Worm (Caenorhabditis elegans) whole organism, mixed stage, embryonic: ENCODE results near the gene mth-2.

Source experiments
- M03D4.4 ChIP-seq: sonication (generic microtip); optimal IDR thresholded peaks from 2 replicates; lab custom pipeline; 2017; ENCODE audit warnings: mild to moderate bottlenecking, missing genetic modification characterization, missing compliant biosample characterization
- ceh-43 ChIP-seq: fragments of 200-800 bp; sonication (Bioruptor generic); optimal IDR thresholded peaks from 2 replicates; lab custom pipeline; 2018; ENCODE audit warnings: mild to moderate bottlenecking, missing genetic modification characterization, moderate library complexity, missing compliant biosample characterization
- ceh-83 ChIP-seq: fragments of 200-800 bp; sonication (Bioruptor generic); optimal IDR thresholded peaks from 2 replicates; lab custom pipeline; 2018; ENCODE audit warnings: mild to moderate bottlenecking, missing genetic modification characterization, missing compliant biosample characterization
- ces-1 ChIP-seq: fragments of 150-350 bp; optimal IDR thresholded peaks from 2 replicates; lab custom pipeline; 2014; ENCODE audit warnings: missing biosample characterization, missing genetic modification reagents, missing genetic modification characterization
- elt-1 ChIP-seq: sonication (generic microtip); optimal IDR thresholded peaks from 2 replicates; lab custom pipeline; 2017; ENCODE audit warnings: missing genetic modification characterization, mild to moderate bottlenecking, missing compliant biosample characterization, antibody characterized with exemption, moderate library complexity, borderline replicate concordance; ENCODE audit not compliant: insufficient read depth
- flh-1 ChIP-seq: fragments of 200-800 bp; sonication (Bioruptor generic); optimal IDR thresholded peaks from 2 replicates; lab custom pipeline; 2018; ENCODE audit warnings: mild to moderate bottlenecking, missing genetic modification characterization, moderate library complexity, missing compliant biosample characterization
- ham-2 ChIP-seq: fragments of 200-800 bp; sonication (Bioruptor generic); optimal IDR thresholded peaks from 2 replicates; lab custom pipeline; 2018; ENCODE audit warnings: mild to moderate bottlenecking, missing genetic modification characterization, missing compliant biosample characterization
- hlh-1 ChIP-seq: fragments of 150-350 bp; optimal IDR thresholded peaks from 2 replicates; lab custom pipeline; 2014; ENCODE audit warnings: missing biosample characterization, missing genetic modification reagents, missing genetic modification characterization
- lin-13 ChIP-seq: fragments of 150-350 bp; optimal IDR thresholded peaks from 2 replicates; lab custom pipeline; 2014; ENCODE audit warnings: missing biosample characterization, missing genetic modification characterization
- lin-32 ChIP-seq: fragments of 200-800 bp; sonication (Bioruptor generic); optimal IDR thresholded peaks from 2 replicates; lab custom pipeline; 2018; ENCODE audit warnings: mild to moderate bottlenecking, missing genetic modification characterization, missing compliant biosample characterization
- lsy-2 ChIP-seq: fragments of 150-350 bp; optimal IDR thresholded peaks from 2 replicates; lab custom pipeline; 2014; ENCODE audit warnings: missing biosample characterization, missing genetic modification characterization
- mab-5 ChIP-seq: fragments of 150-350 bp; optimal IDR thresholded peaks from 2 replicates; lab custom pipeline; 2014; ENCODE audit warnings: missing biosample characterization, missing genetic modification characterization
- mep-1 ChIP-seq: fragments of 150-350 bp; optimal IDR thresholded peaks from 2 replicates; lab custom pipeline; 2017; ENCODE audit warnings: missing biosample characterization, missing genetic modification reagents, missing genetic modification characterization, inconsistent platforms
- mls-2 ChIP-seq: sonication (generic microtip); optimal IDR thresholded peaks from 2 replicates; lab custom pipeline; 2016; ENCODE audit warnings: mild to moderate bottlenecking, missing genetic modification characterization, moderate library complexity, missing compliant biosample characterization
- nhr-12 ChIP-seq: fragments of 150-350 bp; optimal IDR thresholded peaks from 2 replicates; lab custom pipeline; 2014; ENCODE audit warnings: missing biosample characterization, missing genetic modification characterization
- nhr-2 ChIP-seq: fragments of 150-350 bp; optimal IDR thresholded peaks from 2 replicates; lab custom pipeline; 2014; ENCODE audit warnings: missing biosample characterization, missing genetic modification characterization
- nhr-237 ChIP-seq: fragments of 150-350 bp; optimal IDR thresholded peaks from 2 replicates; lab custom pipeline; 2014; ENCODE audit warnings: missing biosample characterization, missing genetic modification characterization
- nhr-76 ChIP-seq: sonication (generic microtip); optimal IDR thresholded peaks from 2 replicates; lab custom pipeline; 2017; ENCODE audit warnings: missing biosample characterization, missing genetic modification characterization
- snpc-4 ChIP-seq: fragments of 150-350 bp; optimal IDR thresholded peaks from 2 replicates; lab custom pipeline; 2014; ENCODE audit warnings: missing biosample characterization, missing genetic modification characterization
- sptf-1 ChIP-seq: sonication (generic microtip); optimal IDR thresholded peaks from 2 replicates; lab custom pipeline; 2017; ENCODE audit warnings: mild to moderate bottlenecking, missing genetic modification characterization, moderate library complexity, missing compliant biosample characterization
- tbx-8 ChIP-seq: fragments of 200-800 bp; sonication (Bioruptor generic); optimal IDR thresholded peaks from 2 replicates; lab custom pipeline; 2018; ENCODE audit warnings: mild to moderate bottlenecking, missing genetic modification characterization, moderate library complexity, missing compliant biosample characterization
- unc-120 ChIP-seq: sonication (generic microtip); optimal IDR thresholded peaks from 2 replicates; lab custom pipeline; 2017; ENCODE audit warnings: missing genetic modification characterization, missing compliant biosample characterization; ENCODE audit not compliant: poor library complexity, severe bottlenecking
- unc-39 ChIP-seq: fragments of 150-350 bp; optimal IDR thresholded peaks from 2 replicates; lab custom pipeline; 2014; ENCODE audit warnings: missing biosample characterization, missing genetic modification characterization
- unc-62 ChIP-seq: fragments of 150-350 bp; optimal IDR thresholded peaks from 2 replicates; lab custom pipeline; 2014; ENCODE audit warnings: missing biosample characterization, missing genetic modification reagents, missing genetic modification characterization
- zip-8 ChIP-seq: fragments of 150-350 bp; optimal IDR thresholded peaks from 2 replicates; lab custom pipeline; 2014; ENCODE audit warnings: missing biosample characterization, missing genetic modification characterization
- ztf-11 ChIP-seq: fragments of 150-350 bp; optimal IDR thresholded peaks from 2 replicates; lab custom pipeline; 2014; ENCODE audit warnings: missing biosample characterization, missing genetic modification characterization

The mth-2 gene

ce11 chrII:4211113-4211512 lies 17.0 kb upstream of the mth-2 start, which contains the start of gene F31D5.7:
Gene F31D5.7 (plus strand): TSS chrII:4211413.
- no peak for TF ChIP-seq lin-13 (tag; lab: Kevin White, UChicago)
- no peak for TF ChIP-seq snpc-4 (tag; lab: Kevin White, UChicago)
- TF ChIP-seq ces-1 (GFP tag; lab: Kevin White, UChicago): no peak
- no peak for TF ChIP-seq ceh-43 (GFP tag; lab: Kevin White, UChicago)
- no peak for TF ChIP-seq nhr-12 (tag; lab: Kevin White, UChicago)
- no peak for TF ChIP-seq ham-2 (GFP tag; lab: Kevin White, UChicago)
- TF ChIP-seq mls-2 (tag; lab: Kevin White, UChicago): no peak
- no peak for TF ChIP-seq tbx-8 (GFP tag; lab: Kevin White, UChicago)
- TF ChIP-seq M03D4.4 (tag; lab: Kevin White, UChicago): no peak

DNA sequence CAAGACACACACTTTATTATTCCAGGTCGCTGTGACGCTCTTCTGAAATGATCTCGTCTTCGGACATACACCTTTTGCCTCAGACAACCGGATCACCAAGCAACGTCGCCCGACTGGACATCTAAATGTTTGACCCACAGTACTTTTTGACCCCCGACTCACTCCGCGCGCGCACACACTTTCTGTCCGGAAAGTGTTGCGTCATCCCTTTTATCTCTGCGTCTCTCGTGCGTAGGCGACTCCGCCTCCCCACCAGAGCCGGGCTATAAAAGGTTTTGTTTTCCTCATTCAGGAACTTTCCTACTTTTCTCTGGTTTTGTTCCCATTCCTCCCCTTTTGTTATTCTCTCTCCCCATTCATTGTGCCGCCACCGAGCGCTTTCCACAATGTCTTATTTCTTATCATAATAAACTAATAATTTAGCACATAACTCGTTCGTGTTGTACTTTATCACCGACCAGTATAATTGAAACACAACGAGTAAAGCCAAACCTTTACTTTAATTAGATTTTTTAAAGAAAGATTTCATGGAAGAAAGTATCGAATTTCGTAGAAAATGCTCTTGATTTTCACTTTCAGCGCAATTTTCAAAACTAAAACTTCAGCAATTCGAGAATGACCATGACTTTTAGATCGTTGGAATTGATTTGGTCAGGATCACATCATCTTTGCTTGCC lies 15.1 kb upstream of the mth-2 start, which contains the start of gene F31D5.6:
F31D5.6 (plus strand) TSS at position 627 of the 677 bp plus-strand sequence.
- TF ChIP-seq nhr-12 (tag; lab: Kevin White, UChicago) (no peak), ham-2 (GFP tag; lab: Kevin White, UChicago) (no peak), elt-1 (tag; lab: Kevin White, UChicago) (no peak), lin-32 (no peak), flh-1 (no peak), mep-1 (tag; lab: Kevin White, UChicago) (no peak), nhr-237 (no peak), zip-8 (tag; lab: Kevin White, UChicago) (peak; percentile 52), lsy-2 (tag; lab: Kevin White, UChicago) (no peak)

DNA sequence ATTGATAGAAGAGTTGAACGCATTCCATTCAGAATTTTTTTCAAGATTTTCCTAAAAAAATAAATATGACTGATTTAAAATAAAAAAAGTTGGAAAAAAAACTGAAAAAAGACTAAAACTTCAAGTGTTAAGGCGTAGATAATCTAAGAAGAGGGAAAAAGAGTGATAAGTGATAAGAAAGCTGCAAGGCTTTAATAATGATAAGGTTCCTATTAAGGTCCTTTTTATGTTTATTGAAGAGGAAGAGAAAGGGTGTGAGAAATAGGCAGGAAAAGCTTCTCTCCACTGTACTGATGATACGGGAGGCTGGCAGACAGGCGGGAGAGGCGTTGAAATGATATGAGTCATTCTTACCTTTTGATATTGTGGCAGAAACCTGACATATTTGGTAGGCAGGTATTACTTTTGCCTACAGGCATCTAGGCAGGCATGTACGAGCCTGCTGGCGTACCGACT lies 9.6 kb upstream of the mth-2 start, which contains the start of gene mth-1:
mth-1 (minus strand) TSS at position 51 of the 456 bp plus-strand sequence.
- TF ChIP-seq hlh-1 (no peak), nhr-76 (tag; lab: Kevin White, UChicago) (no peak)

- TF ChIP-seq unc-39 (tag; lab: Kevin White, UChicago): no peak
- TF ChIP-seq ztf-11 (tag; lab: Kevin White, UChicago): no peak
- no peak for TF ChIP-seq mab-5
- no peak for TF ChIP-seq elt-1 (tag; lab: Kevin White, UChicago)
- no peak for TF ChIP-seq ceh-83
- TF ChIP-seq lin-32: no peak
- TF ChIP-seq mls-2 (tag; lab: Kevin White, UChicago): no peak
- TF ChIP-seq snpc-4 (tag; lab: Kevin White, UChicago): no peak
- no peak for TF ChIP-seq unc-120 (tag; lab: Kevin White, UChicago)
Measured at ce11 chrII:4186364-4186763, 7.8 kb downstream of the mth-2 start, which contains the start of gene cpna-1. Gene cpna-1 (plus strand): TSS chrII:4186664.

ce11 chrII:4183979-4184378 lies 10.1 kb downstream of the mth-2 start:
- TF ChIP-seq unc-62 (GFP tag; lab: Kevin White, UChicago) (peak; percentile 29), hlh-1 (peak; percentile 96), unc-120 (tag; lab: Kevin White, UChicago) (peak; percentile 58), nhr-2 (tag; lab: Kevin White, UChicago) (no peak)

- TF ChIP-seq tbx-8 (GFP tag; lab: Kevin White, UChicago): no peak
- TF ChIP-seq sptf-1 (tag; lab: Kevin White, UChicago): no peak
- no peak for TF ChIP-seq nhr-2 (tag; lab: Kevin White, UChicago)
- no peak for TF ChIP-seq ham-2 (GFP tag; lab: Kevin White, UChicago)
- TF ChIP-seq nhr-237: no peak
- TF ChIP-seq unc-39 (tag; lab: Kevin White, UChicago): no peak
- TF ChIP-seq zip-8 (tag; lab: Kevin White, UChicago): no peak
- TF ChIP-seq M03D4.4 (tag; lab: Kevin White, UChicago): no peak
- TF ChIP-seq lin-32: no peak
- no peak for TF ChIP-seq unc-120 (tag; lab: Kevin White, UChicago)
- no peak for TF ChIP-seq lin-13 (tag; lab: Kevin White, UChicago)
Measured at ce11 chrII:4182364-4182763, 11.8 kb downstream of the mth-2 start, which contains the start of gene R03H10.11. Gene R03H10.11 (plus strand): TSS chrII:4182664.
